Comparison of ENCODE assay signal across 1 fruit fly cellular context in the genomic region with DNA sequence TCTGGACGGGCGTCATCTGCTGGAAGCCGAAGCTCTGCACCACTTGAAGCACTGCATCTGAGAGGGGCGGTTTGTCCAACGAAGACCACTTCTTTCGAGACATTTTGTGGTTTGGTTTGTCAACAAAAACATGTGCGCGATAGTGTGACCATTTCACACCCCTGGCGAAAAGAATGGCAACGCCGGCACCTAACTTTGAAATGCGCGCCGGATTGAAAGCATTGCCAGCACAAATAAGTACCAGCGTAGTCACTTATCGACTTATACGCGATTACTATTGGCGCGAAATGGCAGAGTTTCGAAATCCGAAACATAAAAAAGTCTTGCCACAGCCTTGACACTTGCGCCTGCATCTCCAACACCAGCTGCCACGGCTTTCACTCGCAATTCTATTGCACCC.
A peak's percentile ranks its signal among the peaks of the same experiment; 100 is the strongest.
TF ChIP-seq lines count a peak whose summit lies in the region.

TSS of gene CG9630 (minus strand) at position 157 of the 400 bp plus-strand sequence.

TF ChIP-seq in whole organism, embryonic, 481 proteins besides CTCF, POLR2A, EP300 and RAD21 (continued from another document):
- TF ChIP-seq cad (GFP tag; optimal IDR thresholded peaks at IDR 0.05; lab: Kevin White, UChicago) (no peak), Rfx (GFP tag; IDR thresholded peaks at IDR 0.05; lab: Robert Waterston, UW) (no peak), CG17612 (GFP tag; IDR thresholded peaks at IDR 0.05; lab: Robert Waterston, UW) (no peak), CG8478 (optimal IDR thresholded peaks at IDR 0.05; lab: Kevin White, UChicago) (no peak), CG15696 (tag; optimal IDR thresholded peaks at IDR 0.05; lab: Kevin White, UChicago) (no peak), tll (GFP tag; optimal IDR thresholded peaks at IDR 0.05; lab: Kevin White, UChicago) (peak in 1 of 2 experiments; percentile 32), fd102C (GFP tag; optimal IDR thresholded peaks at IDR 0.05; lab: Kevin White, UChicago) (no peak), Tbp (GFP tag; optimal IDR thresholded peaks at IDR 0.05; lab: Kevin White, UChicago) (no peak), zen (tag; optimal IDR thresholded peaks at IDR 0.05; lab: Kevin White, UChicago) (peak; percentile 18), crol (GFP tag; IDR thresholded peaks at IDR 0.05; lab: Robert Waterston, UW) (no peak), dpn (GFP tag; optimal IDR thresholded peaks at IDR 0.05; lab: Kevin White, UChicago) (no peak), kni (GFP tag; optimal IDR thresholded peaks at IDR 0.05; lab: Kevin White, UChicago) (no peak), CG17359 (tag; optimal IDR thresholded peaks at IDR 0.05; lab: Kevin White, UChicago) (no peak), CG8089 (GFP tag; optimal IDR thresholded peaks at IDR 0.05; lab: Kevin White, UChicago) (no peak), CG6175 (GFP tag; IDR thresholded peaks at IDR 0.05; lab: Robert Waterston, UW) (no peak), CG31441 (GFP tag; IDR thresholded peaks at IDR 0.05; lab: Robert Waterston, UW) (no peak), maf-S (GFP tag; optimal IDR thresholded peaks at IDR 0.05; lab: Kevin White, UChicago) (no peak), Sox100B (GFP tag; optimal IDR thresholded peaks at IDR 0.05; lab: Kevin White, UChicago) (no peak), HLH54F (GFP tag; optimal IDR thresholded peaks at IDR 0.05; lab: Kevin White, UChicago) (no peak), gsb-n (tag; optimal IDR thresholded peaks at IDR 0.05; lab: Kevin White, UChicago) (no peak), CG13296 (GFP tag; optimal IDR thresholded peaks at IDR 0.05; lab: Kevin White, UChicago) (no peak), Taf1 (GFP tag; IDR thresholded peaks at IDR 0.05; lab: Robert Waterston, UW) (no peak), gem (tag; optimal IDR thresholded peaks at IDR 0.05; lab: Kevin White, UChicago) (no peak), caup (GFP tag; optimal IDR thresholded peaks at IDR 0.05; lab: Kevin White, UChicago; ENCODE audit: severe bottlenecking) (no peak), tna (GFP tag; IDR thresholded peaks at IDR 0.05; lab: Robert Waterston, UW; ENCODE audit: partially characterized antibody) (peak; percentile 31; the same call in 1 of the 2 replicates), CG13624 (GFP tag; optimal IDR thresholded peaks at IDR 0.05; lab: Kevin White, UChicago) (no peak), Hr78 (GFP tag; optimal IDR thresholded peaks at IDR 0.05; lab: Kevin White, UChicago) (no peak), danr (GFP tag; IDR thresholded peaks at IDR 0.05; lab: Robert Waterston, UW) (no peak), CG8924 (tag; optimal IDR thresholded peaks at IDR 0.05; lab: Kevin White, UChicago) (no peak), sisA (GFP tag; IDR thresholded peaks at IDR 0.05; lab: Robert Waterston, UW) (no peak), CG10274 (GFP tag; optimal IDR thresholded peaks at IDR 0.05; lab: Kevin White, UChicago) (no peak), CG6765 (GFP tag; optimal IDR thresholded peaks at IDR 0.05; lab: Kevin White, UChicago) (no peak), lab (GFP tag; optimal IDR thresholded peaks at IDR 0.05; lab: Kevin White, UChicago) (no peak), CG32772 (GFP tag; IDR thresholded peaks at IDR 0.05; lab: Robert Waterston, UW) (no peak), CG3726 (GFP tag; IDR thresholded peaks at IDR 0.05; lab: Robert Waterston, UW) (no peak), z (GFP tag; IDR thresholded peaks at IDR 0.05; lab: Robert Waterston, UW) (no peak), CG17912 (GFP tag; optimal IDR thresholded peaks at IDR 0.05; lab: Kevin White, UChicago) (no peak), HHEX (GFP tag; optimal IDR thresholded peaks at IDR 0.05; lab: Kevin White, UChicago) (no peak), Atf-2 (GFP tag; optimal IDR thresholded peaks at IDR 0.05; lab: Kevin White, UChicago) (no peak), Oaz (GFP tag; IDR thresholded peaks at IDR 0.05; lab: Robert Waterston, UW) (no peak), zfh1 (GFP tag; IDR thresholded peaks at IDR 0.05; lab: Robert Waterston, UW) (no peak), CG10366 (GFP tag; IDR thresholded peaks at IDR 0.05; lab: Robert Waterston, UW) (no peak), chinmo (GFP tag; IDR thresholded peaks at IDR 0.05; lab: Robert Waterston, UW; ENCODE audit: partially characterized antibody) (no peak), nmo (GFP tag; optimal IDR thresholded peaks at IDR 0.05; lab: Kevin White, UChicago) (peak; percentile 10), cato (GFP tag; optimal IDR thresholded peaks at IDR 0.05; lab: Kevin White, UChicago; ENCODE audit: borderline replicate concordance) (no peak), CG6683 (GFP tag; optimal IDR thresholded peaks at IDR 0.05; lab: Kevin White, UChicago) (no peak), phol (tag; optimal IDR thresholded peaks at IDR 0.05; lab: Kevin White, UChicago) (peak; percentile 66), CG17829 (tag; optimal IDR thresholded peaks at IDR 0.05; lab: Kevin White, UChicago) (peak; percentile 48), CG6254 (GFP tag; optimal IDR thresholded peaks at IDR 0.05; lab: Kevin White, UChicago) (no peak), eve (GFP tag; optimal IDR thresholded peaks at IDR 0.05; lab: Kevin White, UChicago) (no peak), Asciz (GFP tag; optimal IDR thresholded peaks at IDR 0.05; lab: Kevin White, UChicago) (no peak), Bteb2 (GFP tag; optimal IDR thresholded peaks at IDR 0.05; lab: Kevin White, UChicago) (no peak), unc-4 (GFP tag; IDR thresholded peaks at IDR 0.05; lab: Robert Waterston, UW; ENCODE audit: partially characterized antibody) (peak; percentile 70), pzg (GFP tag; optimal IDR thresholded peaks at IDR 0.05; lab: Kevin White, UChicago) (peak; percentile 97), Antp (GFP tag; optimal IDR thresholded peaks at IDR 0.05; lab: Kevin White, UChicago) (no peak), E2f1 (GFP tag; IDR thresholded peaks at IDR 0.05; lab: Robert Waterston, UW) (no peak), gsb (GFP tag; IDR thresholded peaks at IDR 0.05; lab: Robert Waterston, UW) (no peak), CG12769 (tag; optimal IDR thresholded peaks at IDR 0.05; lab: Kevin White, UChicago) (no peak), corto (GFP tag; optimal IDR thresholded peaks at IDR 0.05; lab: Kevin White, UChicago) (no peak), tx (GFP tag; optimal IDR thresholded peaks at IDR 0.05; lab: Kevin White, UChicago) (no peak), B-H2 (GFP tag; optimal IDR thresholded peaks at IDR 0.05; lab: Kevin White, UChicago) (no peak)
